Worm (Caenorhabditis elegans): ENCODE data around the gene gcy-11.

The gcy-11 gene

DNA sequence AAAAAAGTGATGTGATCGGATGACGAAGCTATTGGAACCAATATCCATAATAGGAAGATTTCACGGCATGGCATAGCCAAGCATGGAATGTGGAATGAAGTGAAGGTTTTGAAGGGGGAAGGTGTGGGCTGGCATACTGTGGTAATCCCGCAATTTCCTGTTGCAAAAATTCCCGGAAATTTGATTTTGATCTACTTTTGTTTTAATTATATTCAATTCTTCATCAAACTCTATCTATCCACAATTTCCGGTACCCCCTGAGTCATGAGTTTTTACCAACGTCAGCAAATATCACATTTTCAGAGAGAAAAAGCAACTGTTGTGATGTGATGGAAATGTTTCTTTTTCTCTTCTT, at the start of gene gcy-11:
Gene gcy-11 (minus strand): TSS at position 101 of the 355 bp plus-strand sequence.
- TF ChIP-seq unc-62 (GFP tag; optimal IDR thresholded peaks at IDR 0.05): no peak

ce11 chrX:17100656-17101055, 45.3 kb upstream of the gcy-11 start, which contains the start of gene lido-2:
lido-2 (minus strand) TSS chrX:17100756.
- no peak for TF ChIP-seq unc-62 (GFP tag; optimal IDR thresholded peaks at IDR 0.05)

- TF ChIP-seq unc-62 (GFP tag; optimal IDR thresholded peaks at IDR 0.05): no peak
Observed at ce11 chrX:17096508-17097234, 41.3 kb upstream of the gcy-11 start, which contains the start of gene lido-1. lido-1 (minus strand) TSS chrX:17096558.

DNA sequence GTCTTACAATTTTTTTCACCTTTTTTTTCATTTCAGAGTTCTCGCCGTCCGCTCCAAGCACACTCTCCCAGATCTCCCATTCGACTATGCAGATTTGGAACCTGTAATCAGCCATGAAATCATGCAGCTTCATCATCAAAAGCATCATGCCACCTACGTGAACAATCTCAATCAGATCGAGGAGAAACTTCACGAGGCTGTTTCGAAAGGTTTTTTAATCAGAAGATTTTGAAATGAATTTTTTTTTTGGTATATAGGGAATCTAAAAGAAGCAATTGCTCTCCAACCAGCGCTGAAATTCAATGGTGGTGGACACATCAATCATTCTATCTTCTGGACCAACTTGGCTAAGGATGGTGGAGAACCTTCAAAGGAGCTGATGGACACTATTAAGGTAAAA, 37.8 kb upstream of the gcy-11 start, which contains the start of gene C08A9.3:
Gene C08A9.3 (minus strand): TSS at position 101 of the 400 bp plus-strand sequence.
- no peak for TF ChIP-seq unc-62 (GFP tag; optimal IDR thresholded peaks at IDR 0.05)

DNA sequence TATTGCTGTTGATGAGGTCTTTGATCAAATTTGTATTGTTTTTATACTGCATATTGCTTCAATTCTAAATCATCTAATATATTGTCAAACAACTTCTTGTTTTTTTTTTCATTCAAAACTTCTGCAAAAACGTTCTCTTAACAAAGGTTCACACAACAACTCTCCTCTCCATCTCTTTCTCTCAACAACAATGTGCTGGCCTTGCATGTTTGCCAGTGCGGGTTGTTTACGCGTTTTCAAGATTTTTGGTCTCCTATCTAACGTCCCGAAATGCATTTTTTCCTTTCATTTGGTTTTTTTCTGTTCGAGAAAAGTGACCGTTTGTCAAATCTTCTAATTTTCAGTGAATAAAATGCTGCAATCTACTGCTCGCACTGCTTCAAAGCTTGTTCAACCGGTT, 37.0 kb upstream of the gcy-11 start, which contains the start of gene sod-3:
Gene sod-3 (plus strand): TSS at position 338 of the 400 bp plus-strand sequence.
- TF ChIP-seq unc-62 (GFP tag; optimal IDR thresholded peaks at IDR 0.05): no peak

DNA sequence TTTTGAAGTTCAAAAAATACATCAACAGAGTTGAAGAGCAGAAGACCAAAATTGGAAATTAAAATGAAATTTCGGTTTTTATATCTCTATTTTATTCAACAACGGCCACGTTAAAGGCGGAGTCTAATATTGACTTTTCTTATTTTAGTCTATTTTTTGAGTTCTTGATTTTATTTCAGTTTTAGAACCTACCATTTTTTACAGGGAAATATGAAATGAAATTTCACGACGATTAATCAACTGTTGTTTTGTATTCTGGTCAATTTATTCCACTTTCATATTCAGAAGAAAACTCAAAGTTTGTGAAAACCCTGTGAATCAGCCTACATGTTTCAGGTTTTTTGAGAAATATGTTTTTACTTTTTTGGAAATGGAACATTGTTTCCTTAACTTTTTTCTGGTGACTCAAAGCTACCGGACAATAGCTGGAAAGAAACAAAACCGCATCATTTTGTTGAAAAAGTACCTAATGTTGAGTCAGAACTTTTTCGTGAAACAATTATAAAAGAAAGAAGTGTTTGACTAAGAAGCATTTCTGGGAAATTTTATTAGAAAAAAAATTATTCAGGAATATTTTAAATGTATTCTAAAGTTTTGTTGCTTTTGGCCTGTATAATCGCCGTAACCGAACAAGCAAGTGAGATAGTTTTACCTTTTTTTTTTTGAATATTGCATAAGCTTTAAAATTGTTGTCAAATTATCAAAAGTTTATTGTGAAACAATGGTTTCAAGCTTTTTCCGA, 25.4 kb upstream of the gcy-11 start, which contains the start of the genes irld-23 and C08A9.10:
Gene irld-23 (minus strand): TSS at position 51 of the 742 bp plus-strand sequence.
Gene C08A9.10 (plus strand): TSS at position 545 of the 742 bp plus-strand sequence.
- no peak for TF ChIP-seq unc-62 (GFP tag; optimal IDR thresholded peaks at IDR 0.05)

ce11 chrX:17072088-17072487, 16.7 kb upstream of the gcy-11 start, which contains the start of gene C30G4.4:
C30G4.4 (minus strand) TSS chrX:17072188.
- no peak for TF ChIP-seq unc-62 (GFP tag; optimal IDR thresholded peaks at IDR 0.05)

- TF ChIP-seq unc-62 (GFP tag; optimal IDR thresholded peaks at IDR 0.05): no peak
Observed at ce11 chrX:17070495-17070894, 15.1 kb upstream of the gcy-11 start.

DNA sequence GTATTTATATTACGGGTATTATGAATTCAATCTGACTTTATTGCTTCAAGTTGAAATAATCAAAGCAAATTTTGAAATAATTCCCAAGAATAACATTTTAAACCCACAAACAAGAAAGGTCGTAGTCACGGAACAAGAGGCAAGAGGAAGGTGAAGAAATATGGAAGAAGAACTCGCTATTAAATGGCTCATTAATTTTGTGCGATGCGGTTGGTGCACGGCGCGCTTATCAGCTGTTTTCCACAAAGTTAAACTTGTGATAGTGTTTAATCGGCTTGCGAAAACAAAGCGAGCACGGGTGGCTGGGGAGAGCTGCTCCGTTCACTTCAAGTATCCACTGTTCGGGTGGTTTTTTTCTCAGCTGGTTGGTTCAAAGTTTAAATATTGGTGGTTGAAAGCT, 11.6 kb upstream of the gcy-11 start:
- TF ChIP-seq unc-62 (GFP tag; optimal IDR thresholded peaks at IDR 0.05): no peak

- no peak for TF ChIP-seq unc-62 (GFP tag; optimal IDR thresholded peaks at IDR 0.05)
Observed at ce11 chrX:17064820-17065219, 9.4 kb upstream of the gcy-11 start.

- no peak for TF ChIP-seq unc-62 (GFP tag; optimal IDR thresholded peaks at IDR 0.05)
Observed at ce11 chrX:17063749-17064252, 8.4 kb upstream of the gcy-11 start.

- no peak for TF ChIP-seq unc-62 (GFP tag; optimal IDR thresholded peaks at IDR 0.05)
Observed at ce11 chrX:17062165-17062564, 6.8 kb upstream of the gcy-11 start.

DNA sequence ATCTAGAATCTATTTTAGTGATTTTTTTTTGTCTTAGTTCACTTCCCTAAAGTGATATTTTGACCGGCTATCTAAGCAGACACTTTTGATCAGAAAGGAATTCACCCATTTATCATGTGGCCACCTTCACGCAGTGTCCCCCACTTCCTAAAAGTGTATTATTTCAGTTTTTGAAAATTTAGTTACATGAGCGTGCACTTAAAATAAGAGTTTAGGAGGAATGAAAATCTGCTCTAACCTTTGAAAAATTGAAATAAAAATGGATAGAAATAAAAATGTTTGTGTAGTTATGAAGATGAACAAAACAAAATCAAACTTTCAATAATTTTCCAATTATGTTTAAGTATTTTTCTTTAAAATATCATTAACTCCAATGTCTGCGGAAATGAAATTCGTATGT, 4.4 kb upstream of the gcy-11 start:
- no peak for TF ChIP-seq unc-62 (GFP tag; optimal IDR thresholded peaks at IDR 0.05)

DNA sequence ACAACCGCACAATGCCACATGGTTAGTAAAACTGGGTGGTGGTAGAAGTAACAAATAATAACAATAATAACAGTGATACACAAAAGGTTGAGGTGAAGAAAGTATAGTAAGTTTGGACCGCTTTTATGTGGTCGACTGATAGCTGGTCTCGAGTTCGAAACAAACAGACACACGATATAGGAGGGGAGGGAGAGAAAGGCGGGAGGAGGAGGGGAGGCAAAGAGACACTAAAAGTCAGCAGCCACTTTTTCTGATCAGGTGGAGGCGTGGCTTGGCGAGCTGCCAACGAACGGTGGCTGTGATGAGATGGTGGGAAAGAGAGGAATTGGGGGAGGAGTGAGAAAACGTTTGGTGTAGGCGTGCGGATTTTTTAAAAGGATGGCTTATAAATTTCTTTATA, 3.0 kb upstream of the gcy-11 start:
- TF ChIP-seq unc-62 (GFP tag; optimal IDR thresholded peaks at IDR 0.05): no peak

ce11 chrX:17055836-17056783, 729 bp upstream of the gcy-11 start:
- no peak for TF ChIP-seq unc-62 (GFP tag; optimal IDR thresholded peaks at IDR 0.05)
